Worm (Caenorhabditis elegans) whole organism, L4 larva: ENCODE data around the gene srsx-40.

Experiments
- D1046.2 ChIP-seq: fragments of 200-800 bp; sonication (Bioruptor generic); IDR thresholded peaks from 2 replicates; pipeline ENCODE4 v1.3.6; 2022; ENCODE audit warnings: missing genetic modification characterization, missing compliant biosample characterization
- F26F4.8 ChIP-seq: fragments of 200-800 bp; sonication (Bioruptor generic); conservative IDR thresholded peaks from 2 replicates; pipeline ENCODE4 v1.3.6; 2022; ENCODE audit warnings: missing genetic modification characterization, missing compliant biosample characterization
- F37D6.2 ChIP-seq: sonication (generic microtip); optimal IDR thresholded peaks from 2 replicates; lab custom pipeline; 2016; ENCODE audit warnings: mild to moderate bottlenecking, missing genetic modification characterization, missing compliant biosample characterization
- Y105C5A.15 ChIP-seq: fragments of 200-800 bp; sonication (Bioruptor generic); IDR thresholded peaks from 2 replicates; pipeline ENCODE4 v1.3.6; 2022; ENCODE audit warnings: missing genetic modification characterization, missing compliant biosample characterization
- Y48G9A.11 ChIP-seq: fragments of 200-800 bp; sonication (Bioruptor generic); IDR thresholded peaks from 2 replicates; pipeline ENCODE4 v1.3.6; 2022; ENCODE audit warnings: missing genetic modification reagents, missing genetic modification characterization, missing compliant biosample characterization
- Y75B8A.6 ChIP-seq: fragments of 200-800 bp; sonication (Bioruptor generic); IDR thresholded peaks from 2 replicates; pipeline ENCODE4 v1.3.6; 2022; ENCODE audit warnings: missing genetic modification reagents, missing genetic modification characterization, missing compliant biosample characterization
- ZK546.5 ChIP-seq, 2 experiments: sonication (generic microtip); optimal IDR thresholded peaks; 2 replicates each; lab custom pipeline; 2017; ENCODE audit warnings: missing biosample characterization in 2 of 2, missing genetic modification characterization in 2 of 2
- aha-1 ChIP-seq: fragments of 150-350 bp; peaks from one replicate; lab custom pipeline; 2014; ENCODE audit warnings: missing biosample characterization, missing genetic modification characterization
- arid-1 ChIP-seq: fragments of 200-800 bp; sonication (Bioruptor generic); conservative IDR thresholded peaks from 2 replicates; pipeline ENCODE4 v1.3.6; 2022; ENCODE audit warnings: missing genetic modification reagents, missing genetic modification characterization, missing compliant biosample characterization
- ceh-82 ChIP-seq: sonication (generic microtip); optimal IDR thresholded peaks from 2 replicates; lab custom pipeline; 2017; ENCODE audit warnings: missing biosample characterization, missing genetic modification characterization
- cey-2 ChIP-seq: sonication (generic microtip); optimal IDR thresholded peaks from 3 replicates; lab custom pipeline; 2017; ENCODE audit warnings: missing genetic modification characterization, mild to moderate bottlenecking, missing compliant biosample characterization, antibody characterized with exemption, borderline replicate concordance; ENCODE audit not compliant: insufficient read depth
- daf-16 ChIP-seq, 3 experiments: sonication (generic microtip); optimal IDR thresholded peaks; 2 replicates each; lab custom pipeline; 2016 to 2017; ENCODE audit warnings: missing genetic modification characterization in 3 of 3, missing genetic modification reagents in 3 of 3, mild to moderate bottlenecking in 2 of 3, missing compliant biosample characterization in 2 of 3, missing biosample characterization in 1 of 3, moderate library complexity in 1 of 3
- dmd-6 ChIP-seq: fragments of 200-800 bp; sonication (Bioruptor generic); IDR thresholded peaks from 2 replicates; pipeline ENCODE4 v1.3.6; 2022; ENCODE audit warnings: missing genetic modification reagents, missing genetic modification characterization, missing compliant biosample characterization
- dpl-1 ChIP-seq: fragments of 150-350 bp; optimal IDR thresholded peaks from 2 replicates; lab custom pipeline; 2014; ENCODE audit warnings: missing biosample characterization, missing genetic modification reagents, missing genetic modification characterization
- duxl-1 ChIP-seq: sonication (generic microtip); optimal IDR thresholded peaks from 2 replicates; lab custom pipeline; 2016; ENCODE audit warnings: mild to moderate bottlenecking, missing genetic modification characterization, moderate library complexity, missing compliant biosample characterization; ENCODE audit not compliant: poor library complexity
- dve-1 ChIP-seq: sonication (generic microtip); optimal IDR thresholded peaks from 2 replicates; lab custom pipeline; 2017; ENCODE audit warnings: antibody characterized with exemption, mild to moderate bottlenecking, missing genetic modification characterization, missing compliant biosample characterization; ENCODE audit not compliant: insufficient read depth
- egl-43 ChIP-seq: fragments of 200-800 bp; sonication (Bioruptor generic); IDR thresholded peaks from 2 replicates; pipeline ENCODE4 v1.3.6; 2022; ENCODE audit warnings: missing genetic modification reagents, missing genetic modification characterization, missing compliant biosample characterization
- gei-8 ChIP-seq: fragments of 200-800 bp; sonication (Bioruptor generic); optimal IDR thresholded peaks from 2 replicates; lab custom pipeline; 2018; ENCODE audit warnings: mild to moderate bottlenecking, missing genetic modification characterization, missing compliant biosample characterization
- hlh-11 ChIP-seq: fragments of 200-800 bp; sonication (Bioruptor generic); optimal IDR thresholded peaks from 2 replicates; lab custom pipeline; 2018; ENCODE audit warnings: mild to moderate bottlenecking, missing genetic modification characterization, missing compliant biosample characterization
- hmg-1.1 ChIP-seq: fragments of 200-800 bp; sonication (Bioruptor generic); IDR thresholded peaks from 2 replicates; pipeline ENCODE4 v1.3.6; 2022; ENCODE audit warnings: missing genetic modification reagents, missing genetic modification characterization, missing compliant biosample characterization
- lin-29 ChIP-seq: fragments of 200-800 bp; sonication (Bioruptor generic); IDR thresholded peaks from 2 replicates; pipeline ENCODE4 v1.3.6; 2022; ENCODE audit warnings: missing genetic modification reagents, missing genetic modification characterization, missing compliant biosample characterization
- mdl-1 ChIP-seq, 2 experiments: fragments of 150-350 bp in 1 of 2; sonication (generic microtip) in 1 of 2; optimal IDR thresholded peaks; 2 replicates each; lab custom pipeline; 2014 to 2017; ENCODE audit warnings: missing biosample characterization in 2 of 2, missing genetic modification characterization in 2 of 2
- mxl-3 ChIP-seq: fragments of 200-800 bp; sonication (Bioruptor generic); optimal IDR thresholded peaks from 2 replicates; lab custom pipeline; 2018; ENCODE audit warnings: mild to moderate bottlenecking, missing genetic modification characterization, missing compliant biosample characterization
- nhr-28 ChIP-seq: fragments of 150-350 bp; optimal IDR thresholded peaks from 2 replicates; lab custom pipeline; 2014; ENCODE audit warnings: missing biosample characterization, missing genetic modification characterization
- nhr-48 ChIP-seq: sonication (generic microtip); optimal IDR thresholded peaks from 2 replicates; lab custom pipeline; 2016; ENCODE audit warnings: mild to moderate bottlenecking, missing genetic modification characterization, missing compliant biosample characterization
- nhr-76 ChIP-seq: fragments of 150-350 bp; optimal IDR thresholded peaks from 2 replicates; lab custom pipeline; 2014; ENCODE audit warnings: missing biosample characterization, missing genetic modification characterization
- nhr-77 ChIP-seq: fragments of 150-350 bp; optimal IDR thresholded peaks from 2 replicates; lab custom pipeline; 2014; ENCODE audit warnings: missing biosample characterization, missing genetic modification characterization
- pha-4 ChIP-seq, 2 experiments: fragments of 150-350 bp in 1 of 2; fragments of 200-800 bp in 1 of 2; sonication (Bioruptor generic) in 1 of 2; IDR thresholded peaks in 1 of 2; optimal IDR thresholded peaks in 1 of 2; 2 replicates each; pipeline versions ENCODE4 v1.3.6 to Lab custom; 2014 to 2022; ENCODE audit warnings: missing genetic modification characterization in 2 of 2, missing genetic modification reagents in 2 of 2, missing biosample characterization in 1 of 2, missing compliant biosample characterization in 1 of 2
- sdz-12 ChIP-seq: fragments of 200-800 bp; sonication (Bioruptor generic); optimal IDR thresholded peaks from 2 replicates; lab custom pipeline; 2018; ENCODE audit warnings: mild to moderate bottlenecking, missing genetic modification characterization, missing compliant biosample characterization
- snpc-4 ChIP-seq: fragments of 150-350 bp; optimal IDR thresholded peaks from 2 replicates; lab custom pipeline; 2014; ENCODE audit warnings: missing biosample characterization, missing genetic modification characterization
- tra-1 ChIP-seq: fragments of 200-800 bp; sonication (Bioruptor generic); IDR thresholded peaks from 2 replicates; pipeline ENCODE4 v1.3.6; 2022; ENCODE audit warnings: missing genetic modification reagents, missing genetic modification characterization, missing compliant biosample characterization
- unc-62 ChIP-seq, 3 experiments: fragments of 150-350 bp in 1 of 3; sonication (generic microtip); optimal IDR thresholded peaks in 2 of 3; peaks in 1 of 3; 1 replicate in 1 of 3; 2 replicates in 2 of 3; lab custom pipeline; 2014 to 2017; ENCODE audit warnings: missing biosample characterization in 3 of 3, missing genetic modification characterization in 3 of 3, missing genetic modification reagents in 3 of 3, missing genotype in 1 of 3
- zfp-3 ChIP-seq: fragments of 200-800 bp; sonication (Bioruptor generic); conservative IDR thresholded peaks from 2 replicates; pipeline ENCODE4 v1.3.6; 2022; ENCODE audit warnings: missing genetic modification reagents, missing genetic modification characterization, missing compliant biosample characterization
- zip-11 ChIP-seq: fragments of 200-800 bp; sonication (Bioruptor generic); IDR thresholded peaks from 2 replicates; pipeline ENCODE4 v1.3.6; 2022; ENCODE audit warnings: missing genetic modification characterization, missing compliant biosample characterization
- ztf-11 ChIP-seq: fragments of 150-350 bp; optimal IDR thresholded peaks from 2 replicates; lab custom pipeline; 2014; ENCODE audit warnings: missing biosample characterization, missing genetic modification characterization

Gene srsx-40

ce11 chrV:7683907-7684655, 19.4 kb downstream of the srsx-40 start, which contains the start of gene sre-11:
sre-11 (minus strand) TSS chrV:7683957.
- TF ChIP-seq nhr-48 (tag; lab: Kevin White, UChicago), result no peak
- peak in 1 of 2 experiments; percentile 68 for TF ChIP-seq unc-62 (GFP tag; optimal IDR thresholded peaks at IDR 0.05 in 1 of 2; lab: Kevin White, UChicago)
- no peak for TF ChIP-seq unc-62 (tag; optimal IDR thresholded peaks at IDR 0.05; lab: Kevin White, UChicago)
- TF ChIP-seq ztf-11 (tag; lab: Kevin White, UChicago), result no peak
- TF ChIP-seq, all 104 proteins: peak for 1

- TF ChIP-seq Y48G9A.11 (GFP tag; lab: Robert Waterston, UW) (no peak), Y105C5A.15 (GFP tag; lab: Robert Waterston, UW) (no peak), mdl-1 (tag; optimal IDR thresholded peaks at IDR 0.05; lab: Kevin White, UChicago) (peak in 1 of 2 experiments; percentile 27), daf-16 (GFP tag; optimal IDR thresholded peaks at IDR 0.05; lab: Kevin White, UChicago) (no peak), daf-16 (tag; optimal IDR thresholded peaks at IDR 0.05; lab: Kevin White, UChicago) (peak; percentile 88), hmg-1.1 (GFP tag; lab: Robert Waterston, UW) (no peak), mxl-3 (GFP tag; lab: Kevin White, UChicago) (peak; percentile 15), nhr-28 (peak; percentile 100), arid-1 (GFP tag; lab: Robert Waterston, UW) (no peak), snpc-4 (no peak), dve-1 (tag; lab: Kevin White, UChicago) (peak; percentile 51), nhr-77 (tag; lab: Kevin White, UChicago) (peak; percentile 38)
These were observed 22.0 kb downstream of the srsx-40 start, which contains the start of gene cyp-33A1 for ce11 chrV:7681388-7681787. cyp-33A1 (minus strand) TSS chrV:7681459.

- TF ChIP-seq nhr-76 (tag; lab: Kevin White, UChicago), result no peak
- no peak for TF ChIP-seq Y48G9A.11 (GFP tag; lab: Robert Waterston, UW)
These were observed 27.5 kb downstream of the srsx-40 start, which contains the start of gene C12D5.3 for ce11 chrV:7675904-7676303. C12D5.3 (plus strand) TSS chrV:7676204.

DNA sequence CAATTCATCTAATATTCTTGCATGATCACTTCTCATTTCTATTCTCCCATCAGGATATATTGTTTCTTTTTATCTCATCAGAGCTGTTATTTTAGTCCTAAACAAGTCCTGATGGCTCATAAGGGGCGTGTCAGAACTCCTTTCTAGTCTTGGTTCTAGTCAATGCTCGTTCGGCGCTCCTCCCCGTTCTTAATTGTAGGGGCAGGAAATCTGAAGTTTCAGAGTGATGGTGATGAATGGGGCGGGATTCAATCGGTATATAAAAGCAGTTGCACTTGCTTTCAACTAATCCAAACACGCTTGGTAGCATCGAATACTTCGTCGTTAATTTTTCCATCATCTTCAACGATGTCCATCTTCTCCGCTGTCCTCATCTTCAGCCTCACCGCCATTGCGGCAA, 31.2 kb downstream of the srsx-40 start, which contains the start of gene C12D5.4:
Gene C12D5.4, plus strand, starts transcription at position 301 of the 400 bp plus-strand sequence.
- no peak for TF ChIP-seq mxl-3 (GFP tag; lab: Kevin White, UChicago)
- no peak for TF ChIP-seq duxl-1 (tag; lab: Kevin White, UChicago)
- TF ChIP-seq dpl-1 (GFP tag; lab: Kevin White, UChicago), result no peak
- TF ChIP-seq aha-1, result no peak
- TF ChIP-seq zip-11, result no peak
- TF ChIP-seq hlh-11 (tag; lab: Kevin White, UChicago), result no peak
- no peak for TF ChIP-seq zfp-3 (GFP tag; lab: Robert Waterston, UW)
- no peak for TF ChIP-seq nhr-77 (tag; lab: Kevin White, UChicago)
- TF ChIP-seq tra-1 (GFP tag; lab: Robert Waterston, UW), result no peak
- TF ChIP-seq D1046.2, result no peak
- no peak for TF ChIP-seq Y75B8A.6 (GFP tag; lab: Robert Waterston, UW)
- TF ChIP-seq ZK546.5 (tag; optimal IDR thresholded peaks at IDR 0.05; lab: Kevin White, UChicago), result no peak
- no peak for TF ChIP-seq ztf-11 (tag; lab: Kevin White, UChicago)
- TF ChIP-seq F37D6.2 (tag; lab: Kevin White, UChicago), result no peak
- TF ChIP-seq pha-4 (GFP tag; IDR thresholded peaks at IDR 0.05; lab: Robert Waterston, UW), result no peak
- TF ChIP-seq pha-4 (tag; optimal IDR thresholded peaks at IDR 0.05; lab: Kevin White, UChicago), result no peak
- TF ChIP-seq, all 104 proteins: peak for 0

DNA sequence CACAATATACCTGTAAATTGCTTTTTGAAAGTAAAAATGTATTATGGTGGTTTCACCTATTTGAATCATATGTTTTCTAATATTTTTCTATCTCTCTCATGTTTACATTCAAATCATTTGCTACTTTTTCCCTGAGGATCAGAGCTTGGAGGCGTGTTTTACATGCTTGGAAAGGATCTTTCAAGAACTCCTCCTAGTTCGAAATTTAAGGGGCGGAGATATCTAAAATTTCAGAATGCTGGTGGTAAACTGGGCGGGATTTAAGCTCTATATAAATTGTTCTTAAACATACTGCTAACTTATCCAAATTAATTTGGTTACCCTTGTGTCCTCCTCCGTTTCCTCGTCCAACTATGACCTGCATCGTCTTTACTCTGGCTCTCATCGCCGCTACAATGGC, 35.5 kb downstream of the srsx-40 start, which contains the start of gene C12D5.5:
Gene C12D5.5, plus strand, starts transcription at position 301 of the 400 bp plus-strand sequence.
- TF ChIP-seq pha-4 (GFP tag; IDR thresholded peaks at IDR 0.05; lab: Robert Waterston, UW) (no peak), pha-4 (tag; optimal IDR thresholded peaks at IDR 0.05; lab: Kevin White, UChicago) (no peak), gei-8 (GFP tag; lab: Kevin White, UChicago) (no peak), sdz-12 (GFP tag; lab: Kevin White, UChicago) (no peak), lin-29 (GFP tag; lab: Robert Waterston, UW) (no peak), mxl-3 (GFP tag; lab: Kevin White, UChicago) (no peak), egl-43 (no peak), dmd-6 (GFP tag; lab: Robert Waterston, UW) (no peak), cey-2 (tag; lab: Kevin White, UChicago) (no peak), ceh-82 (no peak), F26F4.8 (GFP tag; lab: Robert Waterston, UW) (no peak)
- TF ChIP-seq, all 104 proteins: peak for 0
